Fruit fly (Drosophila melanogaster) whole organism, embryonic: Measurements from ENCODE around the gene CG16865.
A peak's percentile ranks its signal among the peaks of the same experiment; 100 is the strongest.

Experiments
- CG10654 ChIP-seq: fragments of 200-800 bp; sonication (Bioruptor generic); optimal IDR thresholded peaks from 2 replicates; lab custom pipeline; 2016; ENCODE audit warnings: missing biosample characterization, missing genetic modification characterization
- CG11398 ChIP-seq: fragments of 200-800 bp; sonication (Bioruptor generic); optimal IDR thresholded peaks from 2 replicates; lab custom pipeline; 2016; ENCODE audit warnings: missing biosample characterization, missing genetic modification characterization
- CG12769 ChIP-seq: fragments of 200-800 bp; sonication (Bioruptor generic); optimal IDR thresholded peaks from 2 replicates; lab custom pipeline; 2019; ENCODE audit warnings: missing biosample characterization, mild to moderate bottlenecking, missing genetic modification characterization, moderate library complexity
- CG15514 ChIP-seq: fragments of 200-800 bp; sonication (Bioruptor generic); optimal IDR thresholded peaks from 3 replicates; lab custom pipeline; 2017; ENCODE audit warnings: missing biosample characterization, missing genetic modification characterization, mild to moderate bottlenecking, moderate library complexity, missing genetic modification reagents
- CG1647 ChIP-seq: fragments of 200-800 bp; sonication (Bioruptor generic); optimal IDR thresholded peaks from 3 replicates; lab custom pipeline; 2016; ENCODE audit warnings: missing biosample characterization, missing genetic modification characterization
- CG17361 ChIP-seq: fragments of 200-800 bp; sonication (Bioruptor generic); IDR thresholded peaks from 3 replicates; pipeline ENCODE4 v1.3.6; 2022; ENCODE audit warnings: missing biosample characterization, missing genetic modification characterization
- CG17612 ChIP-seq: fragments of 200-800 bp; sonication (Bioruptor generic); IDR thresholded peaks from 2 replicates; pipeline ENCODE4 v1.3.6; 2022; ENCODE audit warnings: missing biosample characterization, missing genetic modification characterization
- CG1792 ChIP-seq: fragments of 200-800 bp; sonication (Bioruptor generic); optimal IDR thresholded peaks from 2 replicates; lab custom pipeline; 2016; ENCODE audit warnings: missing biosample characterization, missing genetic modification characterization
- CG18764 ChIP-seq: fragments of 200-800 bp; sonication (Bioruptor generic); optimal IDR thresholded peaks from 3 replicates; lab custom pipeline; 2016; ENCODE audit warnings: missing biosample characterization, missing genetic modification characterization
- CG3065 ChIP-seq: fragments of 200-800 bp; sonication (Bioruptor generic); optimal IDR thresholded peaks from 2 replicates; lab custom pipeline; 2016; ENCODE audit warnings: missing biosample characterization, missing genetic modification characterization
- CG3995 ChIP-seq: fragments of 200-800 bp; sonication (Bioruptor generic); optimal IDR thresholded peaks from 3 replicates; lab custom pipeline; 2016; ENCODE audit warnings: missing biosample characterization, missing genetic modification characterization
- CG6683 ChIP-seq: fragments of 200-800 bp; sonication (Bioruptor generic); optimal IDR thresholded peaks from 2 replicates; lab custom pipeline; 2017; ENCODE audit warnings: missing biosample characterization, mild to moderate bottlenecking, missing genetic modification characterization, missing genetic modification reagents
- CG8281 ChIP-seq: fragments of 200-800 bp; sonication (Bioruptor generic); optimal IDR thresholded peaks from 2 replicates; lab custom pipeline; 2018; ENCODE audit warnings: missing biosample characterization, mild to moderate bottlenecking, missing genetic modification characterization, moderate library complexity
- CG9876 ChIP-seq: fragments of 200-800 bp; sonication (Bioruptor generic); optimal IDR thresholded peaks from 2 replicates; lab custom pipeline; 2016; ENCODE audit warnings: missing biosample characterization, missing genetic modification characterization
- CkIIα-i1 ChIP-seq: fragments of 200-800 bp; sonication (Bioruptor generic); IDR thresholded peaks from 2 replicates; pipeline ENCODE4 v1.3.6; 2022; ENCODE audit warnings: missing biosample characterization, missing genetic modification characterization
- Dip3 ChIP-seq: fragments of 200-800 bp; sonication (Bioruptor generic); optimal IDR thresholded peaks from 3 replicates; lab custom pipeline; 2016; ENCODE audit warnings: missing biosample characterization, missing genetic modification characterization
- E2f1 ChIP-seq: fragments of 200-800 bp; sonication (Bioruptor generic); IDR thresholded peaks from 2 replicates; pipeline ENCODE4 v1.3.6; 2022; ENCODE audit warnings: missing biosample characterization, missing genetic modification characterization
- E2f2 ChIP-seq: fragments of 200-800 bp; sonication (Bioruptor generic); IDR thresholded peaks from 2 replicates; pipeline ENCODE4 v1.3.6; 2022; ENCODE audit warnings: missing biosample characterization, missing genetic modification characterization
- Fer2 ChIP-seq: fragments of 200-800 bp; sonication (Bioruptor generic); optimal IDR thresholded peaks from 2 replicates; lab custom pipeline; 2018; ENCODE audit warnings: missing biosample characterization, mild to moderate bottlenecking, missing genetic modification characterization, moderate library complexity
- H2.0 ChIP-seq: fragments of 200-800 bp; sonication (Bioruptor generic); IDR thresholded peaks from 2 replicates; pipeline ENCODE4 v1.3.6; 2022; ENCODE audit warnings: missing biosample characterization, missing genetic modification characterization
- HLH4C ChIP-seq: fragments of 200-800 bp; sonication (Bioruptor generic); IDR thresholded peaks from 3 replicates; pipeline ENCODE4 v1.3.6; 2022; ENCODE audit warnings: missing biosample characterization, missing genetic modification characterization; ENCODE audit not compliant: partially characterized antibody
- Hand ChIP-seq: fragments of 200-800 bp; sonication (Bioruptor generic); optimal IDR thresholded peaks from 2 replicates; lab custom pipeline; 2017; ENCODE audit warnings: mild to moderate bottlenecking, missing biosample characterization, missing genetic modification reagents, missing genetic modification characterization
- HmgD ChIP-seq: fragments of 200-800 bp; sonication (Bioruptor generic); optimal IDR thresholded peaks from 3 replicates; lab custom pipeline; 2016; ENCODE audit warnings: missing biosample characterization, missing genetic modification characterization
- Hmr ChIP-seq: fragments of 200-800 bp; sonication (Bioruptor generic); optimal IDR thresholded peaks from 3 replicates; lab custom pipeline; 2017; ENCODE audit warnings: mild to moderate bottlenecking, missing biosample characterization, missing genetic modification reagents, missing genetic modification characterization
- Lpt ChIP-seq: fragments of >200 bp; optimal IDR thresholded peaks from 2 replicates; lab custom pipeline; 2018; ENCODE audit warnings: missing biosample characterization, missing genetic modification characterization
- Meics ChIP-seq: fragments of 200-800 bp; sonication (Bioruptor generic); optimal IDR thresholded peaks from 2 replicates; lab custom pipeline; 2017; ENCODE audit warnings: missing biosample characterization, mild to moderate bottlenecking, missing genetic modification characterization
- NfI ChIP-seq: fragments of 200-800 bp; sonication (Bioruptor generic); optimal IDR thresholded peaks from 3 replicates; lab custom pipeline; 2018; ENCODE audit warnings: missing biosample characterization, mild to moderate bottlenecking, missing genetic modification characterization, moderate library complexity
- Optix ChIP-seq: fragments of 200-800 bp; sonication (Bioruptor generic); IDR thresholded peaks from 3 replicates; pipeline ENCODE4 v1.3.6; 2022; ENCODE audit warnings: missing biosample characterization, missing genetic modification characterization
- Pdp1 ChIP-seq, 2 experiments: fragments of 200-800 bp; sonication (Bioruptor generic); optimal IDR thresholded peaks; 3 replicates each; lab custom pipeline; 2016; ENCODE audit warnings: missing biosample characterization in 2 of 2, missing genetic modification characterization in 2 of 2, mild to moderate bottlenecking in 1 of 2, moderate library complexity in 1 of 2
- TFAM ChIP-seq: fragments of 200-800 bp; sonication (Bioruptor generic); optimal IDR thresholded peaks from 2 replicates; lab custom pipeline; 2017; ENCODE audit warnings: missing biosample characterization, missing genetic modification characterization, inconsistent platforms
- bsh ChIP-seq, 2 experiments: fragments of 200-800 bp; sonication (Bioruptor generic); optimal IDR thresholded peaks; 2 replicates each; lab custom pipeline; 2017 to 2018; ENCODE audit warnings: mild to moderate bottlenecking in 2 of 2, missing biosample characterization in 2 of 2, missing genetic modification characterization in 2 of 2, moderate library complexity in 1 of 2
- cad ChIP-seq: fragments of >200 bp; optimal IDR thresholded peaks from 2 replicates; lab custom pipeline; 2017; ENCODE audit warnings: missing biosample characterization, missing genetic modification characterization
- chn ChIP-seq: fragments of 200-800 bp; sonication (Bioruptor generic); optimal IDR thresholded peaks from 2 replicates; lab custom pipeline; 2016; ENCODE audit warnings: missing biosample characterization, missing genetic modification characterization
- cwo ChIP-seq: fragments of 200-800 bp; sonication (Bioruptor generic); optimal IDR thresholded peaks from 3 replicates; lab custom pipeline; 2017; ENCODE audit warnings: missing biosample characterization, missing genetic modification characterization, mild to moderate bottlenecking, moderate library complexity, missing genetic modification reagents
- esg ChIP-seq: fragments of 200-800 bp; sonication (Bioruptor generic); conservative IDR thresholded peaks from 2 replicates; pipeline ENCODE4 v1.3.6; 2022; ENCODE audit warnings: missing biosample characterization, missing genetic modification characterization
- gfzf ChIP-seq: fragments of 200-800 bp; sonication (Bioruptor generic); optimal IDR thresholded peaks from 2 replicates; lab custom pipeline; 2016; ENCODE audit warnings: missing biosample characterization, mild to moderate bottlenecking, missing genetic modification characterization, moderate library complexity
- gsb ChIP-seq: fragments of 200-800 bp; sonication (Bioruptor generic); IDR thresholded peaks from 2 replicates; pipeline ENCODE4 v1.3.6; 2022; ENCODE audit warnings: missing biosample characterization, missing genetic modification characterization
- h ChIP-seq: fragments of >200 bp; optimal IDR thresholded peaks from 2 replicates; lab custom pipeline; 2017
- hbn ChIP-seq: fragments of 200-800 bp; sonication (Bioruptor generic); IDR thresholded peaks from 2 replicates; pipeline ENCODE4 v1.3.6; 2022; ENCODE audit warnings: missing biosample characterization, missing genetic modification characterization; ENCODE audit not compliant: partially characterized antibody
- mld ChIP-seq: fragments of 200-800 bp; sonication (Bioruptor generic); IDR thresholded peaks from 3 replicates; pipeline ENCODE4 v1.3.6; 2022; ENCODE audit warnings: missing biosample characterization, missing genetic modification characterization; ENCODE audit not compliant: partially characterized antibody
- onecut ChIP-seq: fragments of 200-800 bp; sonication (Bioruptor generic); IDR thresholded peaks from 2 replicates; pipeline ENCODE4 v1.3.6; 2022; ENCODE audit warnings: missing biosample characterization, missing genetic modification characterization
- ro ChIP-seq: fragments of 200-800 bp; sonication (Bioruptor generic); IDR thresholded peaks from 2 replicates; pipeline ENCODE4 v1.3.6; 2022; ENCODE audit warnings: missing biosample characterization, missing genetic modification characterization
- sd ChIP-seq: fragments of 200-800 bp; sonication (Bioruptor generic); optimal IDR thresholded peaks from 3 replicates; lab custom pipeline; 2018; ENCODE audit warnings: missing biosample characterization, mild to moderate bottlenecking, missing genetic modification characterization, moderate library complexity
- sens ChIP-seq: fragments of 200-800 bp; sonication (Bioruptor generic); peaks from one replicate; lab custom pipeline; 2016; ENCODE audit warnings: missing biosample characterization, missing genetic modification characterization
- slp2 ChIP-seq: fragments of 200-800 bp; sonication (Bioruptor generic); optimal IDR thresholded peaks from 2 replicates; lab custom pipeline; 2016; ENCODE audit warnings: missing biosample characterization, missing genetic modification characterization
- ssp ChIP-seq: fragments of 200-800 bp; sonication (Bioruptor generic); IDR thresholded peaks from 2 replicates; pipeline ENCODE4 v1.3.6; 2022; ENCODE audit warnings: missing biosample characterization, missing genetic modification characterization
- stc ChIP-seq: fragments of 200-800 bp; sonication (Bioruptor generic); IDR thresholded peaks from 2 replicates; pipeline ENCODE4 v1.3.6; 2022; ENCODE audit warnings: missing biosample characterization, missing genetic modification characterization
- yki ChIP-seq: fragments of >200 bp; optimal IDR thresholded peaks from 3 replicates; lab custom pipeline; 2018
- z ChIP-seq: fragments of 200-800 bp; sonication (Bioruptor generic); IDR thresholded peaks from 3 replicates; pipeline ENCODE4 v1.3.6; 2022; ENCODE audit warnings: missing biosample characterization, missing genetic modification characterization

Gene CG16865

DNA sequence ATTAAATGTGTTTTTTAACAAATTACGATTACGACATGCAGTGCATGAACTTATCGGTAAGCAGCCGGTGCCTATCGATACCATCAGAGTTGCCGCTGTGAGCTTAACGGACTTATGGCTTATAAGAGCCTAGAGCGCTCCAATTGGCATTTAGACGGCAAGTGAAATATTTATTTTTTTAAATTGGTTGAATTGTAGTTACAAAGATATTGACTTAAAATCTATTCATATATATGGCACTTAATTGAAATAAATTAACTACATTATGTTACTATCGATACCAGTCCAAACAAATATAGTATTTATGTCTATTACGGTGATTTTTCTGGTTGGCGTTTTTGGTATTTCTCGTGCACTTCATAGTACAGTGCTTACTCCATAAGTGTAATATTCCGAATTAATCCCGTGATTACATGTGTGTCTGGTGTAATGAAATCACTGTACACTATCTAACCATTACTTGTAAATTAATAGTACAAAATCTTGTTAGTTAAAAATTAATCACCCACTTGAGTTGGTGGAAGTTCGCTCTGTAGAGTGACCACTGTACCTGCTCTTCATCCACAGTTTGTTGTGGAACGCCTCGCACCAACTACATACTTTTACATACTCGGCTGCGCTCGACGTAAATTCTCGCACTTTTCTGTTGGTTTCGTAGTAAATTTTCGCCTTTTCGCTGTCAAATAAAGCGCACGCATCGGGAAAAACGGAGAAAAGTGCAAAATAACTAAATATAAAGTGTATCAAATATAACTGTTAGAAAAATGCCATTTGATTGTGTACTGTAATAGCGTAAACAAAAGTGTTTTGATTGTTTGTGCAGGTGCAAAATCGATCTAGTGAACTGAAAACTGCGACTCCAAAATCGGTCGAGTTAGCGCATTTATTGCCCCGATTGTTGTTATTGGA, 23.9 kb downstream of the CG16865 start, which contains the start of the genes mRpS23 and CenG1A (continued):
- TF ChIP-seq Fer2 (tag; lab: Kevin White, UChicago) (peak; percentile 99), mld (GFP tag; lab: Robert Waterston, UW) (peak; percentile 70; the same call in 2 of the 3 replicates), E2f2 (GFP tag; lab: Robert Waterston, UW) (peak; percentile 95), Lpt (GFP tag; lab: Kevin White, UChicago) (no peak), Hand (GFP tag; lab: Kevin White, UChicago) (peak; percentile 99), CG11398 (GFP tag; lab: Kevin White, UChicago) (peak; percentile 99), CG9876 (peak; percentile 99), CG17612 (GFP tag; lab: Robert Waterston, UW) (peak; percentile 99), ro (GFP tag; lab: Robert Waterston, UW) (peak; percentile 99), cad (GFP tag; lab: Kevin White, UChicago) (no peak), CG15514 (peak; percentile 96), yki (lab: Kevin White, UChicago) (peak; percentile 10), CG12769 (tag; lab: Kevin White, UChicago) (peak; percentile 100), CG1647 (GFP tag; lab: Kevin White, UChicago) (peak; percentile 99), cwo (GFP tag; lab: Kevin White, UChicago) (peak; percentile 99), Pdp1 (GFP tag; optimal IDR thresholded peaks at IDR 0.05; lab: Kevin White, UChicago) (peak; percentile 99 to 100), Optix (peak; percentile 100), CG3995 (GFP tag; lab: Kevin White, UChicago) (peak; percentile 95), NfI (GFP tag; lab: Kevin White, UChicago) (peak; percentile 100), bsh (GFP tag; optimal IDR thresholded peaks at IDR 0.05; lab: Kevin White, UChicago) (peak; percentile 100), HLH4C (GFP tag; lab: Robert Waterston, UW) (peak; percentile 85), Hmr (GFP tag; lab: Kevin White, UChicago) (peak; percentile 100), CG10654 (peak; percentile 100), HmgD (GFP tag; lab: Kevin White, UChicago) (peak; percentile 99), z (peak; percentile 88), CG8281 (tag; lab: Kevin White, UChicago) (peak; percentile 96), sd (tag; lab: Kevin White, UChicago) (peak; percentile 99), slp2 (GFP tag; lab: Kevin White, UChicago) (peak; percentile 100), onecut (GFP tag; lab: Robert Waterston, UW) (peak; percentile 99), CG1792 (peak; percentile 99), stc (GFP tag; lab: Robert Waterston, UW) (peak; percentile 100), gsb (GFP tag; lab: Robert Waterston, UW) (peak; percentile 100), CG3065 (GFP tag; lab: Kevin White, UChicago) (peak; percentile 100), ssp (GFP tag; lab: Robert Waterston, UW) (peak; percentile 97), gfzf (GFP tag; lab: Kevin White, UChicago) (peak; percentile 84), TFAM (GFP tag; lab: Kevin White, UChicago) (peak; percentile 97), H2.0 (peak; percentile 100), CkIIα-i1 (GFP tag; lab: Robert Waterston, UW) (peak; percentile 99), sens (GFP tag; lab: Kevin White, UChicago) (peak; percentile 100), h (lab: Kevin White, UChicago) (no peak), hbn (GFP tag; lab: Robert Waterston, UW) (peak; percentile 79), Meics (peak; percentile 100), CG18764 (GFP tag; lab: Kevin White, UChicago) (peak; percentile 99), esg (peak; percentile 100), Dip3 (GFP tag; lab: Kevin White, UChicago) (peak; percentile 100), chn (GFP tag; lab: Kevin White, UChicago) (peak; percentile 100), E2f1 (GFP tag; lab: Robert Waterston, UW) (peak; percentile 100), CG6683 (GFP tag; lab: Kevin White, UChicago) (peak; percentile 98), CG17361 (peak; percentile 99)
